Fruit fly (Drosophila melanogaster): Measurements from ENCODE around the gene Lip2.
A peak's percentile ranks its signal among the peaks of the same experiment; 100 is the strongest.

Gene Lip2

dm6 chr2L:10732343-10732808 is 23.1 kb upstream of the Lip2 start, which contains the start of the genes EMC3 and Dpy-30L1 (continued):
- TF ChIP-seq vri (GFP tag; optimal IDR thresholded peaks at IDR 0.05) (no peak), Smox (GFP tag; optimal IDR thresholded peaks at IDR 0.05) (peak; percentile 35), CG6792 (GFP tag; optimal IDR thresholded peaks at IDR 0.05) (no peak), CG6163 (GFP tag; IDR thresholded peaks at IDR 0.05) (peak; percentile 17; the same call in 1 of the 3 replicates), achi (GFP tag; optimal IDR thresholded peaks at IDR 0.05) (no peak), CG8632 (GFP tag; optimal IDR thresholded peaks at IDR 0.05) (no peak), CG16779 (tag; optimal IDR thresholded peaks at IDR 0.05) (no peak), salr (GFP tag; optimal IDR thresholded peaks at IDR 0.05) (no peak), CG32006 (GFP tag; optimal IDR thresholded peaks at IDR 0.05) (no peak), Hr39 (GFP tag; optimal IDR thresholded peaks at IDR 0.05) (peak; percentile 51), CG4318 (GFP tag; optimal IDR thresholded peaks at IDR 0.05) (no peak), Sox102F (GFP tag; optimal IDR thresholded peaks at IDR 0.05) (no peak), CG34406 (GFP tag; optimal IDR thresholded peaks at IDR 0.05) (no peak), dac (GFP tag; optimal IDR thresholded peaks at IDR 0.05) (no peak)

dm6 chr2L:10729955-10730354 is 20.7 kb upstream of the Lip2 start, which contains the start of gene CG17118:
Gene CG17118 (plus strand): TSS chr2L:10730255.
- TF ChIP-seq Hr38 (GFP tag; optimal IDR thresholded peaks at IDR 0.05) (no peak), CG6854 (GFP tag; optimal IDR thresholded peaks at IDR 0.05) (no peak), CG3919 (GFP tag; optimal IDR thresholded peaks at IDR 0.05) (no peak), dac (GFP tag; optimal IDR thresholded peaks at IDR 0.05) (no peak), CG4318 (GFP tag; optimal IDR thresholded peaks at IDR 0.05) (no peak), CG6276 (GFP tag; optimal IDR thresholded peaks at IDR 0.05) (no peak), CG6808 (GFP tag; optimal IDR thresholded peaks at IDR 0.05) (no peak), Eip75B (GFP tag; optimal IDR thresholded peaks at IDR 0.05) (no peak), CG11762 (GFP tag; optimal IDR thresholded peaks at IDR 0.05; ENCODE audit: insufficient read depth) (no peak), Hr4 (GFP tag; optimal IDR thresholded peaks at IDR 0.05) (no peak), svp (GFP tag) (no peak), CG6792 (GFP tag; optimal IDR thresholded peaks at IDR 0.05) (no peak), CG15336 (GFP tag; IDR thresholded peaks at IDR 0.05) (no peak), CG1621 (tag; optimal IDR thresholded peaks at IDR 0.05) (no peak), Smox (GFP tag; optimal IDR thresholded peaks at IDR 0.05) (no peak), Ets21C (GFP tag; optimal IDR thresholded peaks at IDR 0.05) (no peak), vri (GFP tag; optimal IDR thresholded peaks at IDR 0.05) (no peak), CG8632 (GFP tag; optimal IDR thresholded peaks at IDR 0.05) (no peak), CG8119 (GFP tag; IDR thresholded peaks at IDR 0.05) (no peak), fd59A (GFP tag; optimal IDR thresholded peaks at IDR 0.05) (no peak)

dm6 chr2L:10728751-10729150 is 19.5 kb upstream of the Lip2 start, which contains the start of gene CG6443:
Gene CG6443 (plus strand): TSS chr2L:10728978.
- TF ChIP-seq CG8319 (GFP tag; optimal IDR thresholded peaks at IDR 0.05) (no peak), CG8632 (GFP tag; optimal IDR thresholded peaks at IDR 0.05) (no peak), CG31627 (GFP tag; optimal IDR thresholded peaks at IDR 0.05) (no peak), acj6 (GFP tag; optimal IDR thresholded peaks at IDR 0.05) (no peak), Hr39 (GFP tag; optimal IDR thresholded peaks at IDR 0.05) (no peak), CG7368 (GFP tag; optimal IDR thresholded peaks at IDR 0.05) (no peak), CG6792 (GFP tag; optimal IDR thresholded peaks at IDR 0.05) (no peak), vri (GFP tag; optimal IDR thresholded peaks at IDR 0.05) (no peak), CG3919 (GFP tag; optimal IDR thresholded peaks at IDR 0.05) (no peak), CG3032 (tag; optimal IDR thresholded peaks at IDR 0.05) (no peak), fkh (GFP tag; optimal IDR thresholded peaks at IDR 0.05) (no peak), CG11902 (GFP tag; optimal IDR thresholded peaks at IDR 0.05) (no peak), CG11762 (GFP tag; optimal IDR thresholded peaks at IDR 0.05; ENCODE audit: insufficient read depth) (no peak), CG8119 (GFP tag; IDR thresholded peaks at IDR 0.05) (no peak), Eip93F (GFP tag; optimal IDR thresholded peaks at IDR 0.05) (no peak)

- TF ChIP-seq CG11294 (GFP tag; IDR thresholded peaks at IDR 0.05): no peak
- no peak for TF ChIP-seq CG9139 (GFP tag; optimal IDR thresholded peaks at IDR 0.05)
- TF ChIP-seq cyc (GFP tag; optimal IDR thresholded peaks at IDR 0.05): no peak
- TF ChIP-seq CG15336 (GFP tag; IDR thresholded peaks at IDR 0.05): no peak
- no peak for TF ChIP-seq CG34406 (GFP tag; optimal IDR thresholded peaks at IDR 0.05)
- TF ChIP-seq CG7368 (GFP tag; optimal IDR thresholded peaks at IDR 0.05): no peak
- no peak for TF ChIP-seq Eip78C (GFP tag)
- TF ChIP-seq acj6 (GFP tag; optimal IDR thresholded peaks at IDR 0.05): no peak
- TF ChIP-seq CG3919 (GFP tag; optimal IDR thresholded peaks at IDR 0.05): no peak
- no peak for TF ChIP-seq esn (GFP tag; optimal IDR thresholded peaks at IDR 0.05)
- TF ChIP-seq CG6854 (GFP tag; optimal IDR thresholded peaks at IDR 0.05): no peak
- no peak for TF ChIP-seq Met (GFP tag; optimal IDR thresholded peaks at IDR 0.05)
- no peak for TF ChIP-seq CG31627 (GFP tag; optimal IDR thresholded peaks at IDR 0.05)
- TF ChIP-seq achi (GFP tag; optimal IDR thresholded peaks at IDR 0.05): no peak
- no peak for TF ChIP-seq eg (GFP tag; IDR thresholded peaks at IDR 0.05)
- no peak for TF ChIP-seq CG10669 (GFP tag; optimal IDR thresholded peaks at IDR 0.05)
These were observed 14.7 kb upstream of the Lip2 start, which contains the start of gene CG6431 for dm6 chr2L:10723903-10724302. Gene CG6431 (plus strand): TSS chr2L:10724203.
